Worm (Caenorhabditis elegans): Measurements from ENCODE around the gene F49A5.10.

DNA sequence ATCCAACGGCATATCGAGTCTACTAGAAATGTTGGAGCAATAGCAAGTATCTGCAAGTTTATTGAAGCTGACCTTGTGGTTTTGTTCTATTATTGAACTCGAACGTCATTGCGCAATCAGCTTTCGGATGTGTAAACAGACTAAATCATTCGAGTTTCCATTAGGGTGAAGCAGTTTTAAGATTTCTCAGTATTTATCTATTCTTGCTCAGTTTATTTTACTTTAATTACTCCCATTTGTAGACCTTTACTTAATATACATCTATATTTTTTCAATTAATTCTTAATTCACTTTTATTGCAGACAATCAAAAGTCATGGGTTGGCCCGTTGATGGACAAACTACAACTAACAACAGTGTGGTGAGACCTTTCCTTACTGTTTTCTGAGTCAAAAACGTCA, 5.6 kb downstream of the F49A5.10 start, which contains the start of gene F09C6.14:
- TF ChIP-seq ztf-11 (tag; optimal IDR thresholded peaks at IDR 0.05) (no peak), lsy-2 (tag; optimal IDR thresholded peaks at IDR 0.05) (no peak), M03D4.4 (tag; optimal IDR thresholded peaks at IDR 0.05) (no peak), unc-62 (GFP tag; optimal IDR thresholded peaks at IDR 0.05) (no peak), elt-3 (tag; optimal IDR thresholded peaks at IDR 0.05) (no peak), sem-2 (GFP tag; optimal IDR thresholded peaks at IDR 0.05) (no peak), nhr-28 (tag; optimal IDR thresholded peaks at IDR 0.05) (no peak), snpc-4 (tag; optimal IDR thresholded peaks at IDR 0.05) (no peak), pha-4 (tag; optimal IDR thresholded peaks at IDR 0.05) (no peak), mls-2 (tag; optimal IDR thresholded peaks at IDR 0.05) (no peak), mep-1 (tag; optimal IDR thresholded peaks at IDR 0.05) (no peak), zip-8 (tag; optimal IDR thresholded peaks at IDR 0.05) (no peak), nhr-12 (tag; optimal IDR thresholded peaks at IDR 0.05) (no peak), nhr-76 (tag; optimal IDR thresholded peaks at IDR 0.05) (no peak)
